Worm (Caenorhabditis elegans): Measurements from ENCODE around the gene bus-17.

The bus-17 gene

ce11 chrX:15730342-15730741, 35.8 kb downstream of the bus-17 start:
- no peak for TF ChIP-seq sptf-1 (tag; optimal IDR thresholded peaks at IDR 0.05)

- TF ChIP-seq bed-3 (GFP tag; optimal IDR thresholded peaks at IDR 0.05): no peak
- no peak for TF ChIP-seq tbx-8 (GFP tag; optimal IDR thresholded peaks at IDR 0.05)
- TF ChIP-seq ztf-11 (tag; optimal IDR thresholded peaks at IDR 0.05): no peak
- no peak for TF ChIP-seq snpc-4 (tag; optimal IDR thresholded peaks at IDR 0.05)
- TF ChIP-seq ceh-83 (GFP tag; optimal IDR thresholded peaks at IDR 0.05): no peak
- TF ChIP-seq unc-39 (tag; optimal IDR thresholded peaks at IDR 0.05): no peak
- no peak for TF ChIP-seq hlh-1 (tag; optimal IDR thresholded peaks at IDR 0.05)
- TF ChIP-seq ham-2 (GFP tag; optimal IDR thresholded peaks at IDR 0.05): no peak
- TF ChIP-seq pha-4 (tag; optimal IDR thresholded peaks at IDR 0.05): no peak
- no peak for TF ChIP-seq sptf-1 (tag; optimal IDR thresholded peaks at IDR 0.05)
- TF ChIP-seq nhr-28 (tag; optimal IDR thresholded peaks at IDR 0.05): no peak
- no peak for TF ChIP-seq flh-1 (GFP tag; optimal IDR thresholded peaks at IDR 0.05)
- no peak for TF ChIP-seq elt-3 (tag; optimal IDR thresholded peaks at IDR 0.05)
- TF ChIP-seq zip-8 (tag; optimal IDR thresholded peaks at IDR 0.05): no peak
- no peak for TF ChIP-seq nhr-76 (tag; optimal IDR thresholded peaks at IDR 0.05)
Measured at ce11 chrX:15725566-15726173, 40.5 kb downstream of the bus-17 start, which contains the start of gene lin-15B. Gene lin-15B, plus strand, starts transcription at chrX:15726123.

ce11 chrX:15724994-15725393, 41.2 kb downstream of the bus-17 start:
- TF ChIP-seq ceh-43 (GFP tag; optimal IDR thresholded peaks at IDR 0.05) (no peak), lin-13 (tag; optimal IDR thresholded peaks at IDR 0.05) (peak; percentile 55), lsy-2 (tag; optimal IDR thresholded peaks at IDR 0.05) (no peak), lin-32 (GFP tag; optimal IDR thresholded peaks at IDR 0.05) (no peak), nhr-237 (tag; optimal IDR thresholded peaks at IDR 0.05) (no peak), ham-2 (GFP tag; optimal IDR thresholded peaks at IDR 0.05) (no peak), ceh-39 (tag; optimal IDR thresholded peaks at IDR 0.05) (no peak), unc-120 (tag; optimal IDR thresholded peaks at IDR 0.05; ENCODE audit: poor library complexity, severe bottlenecking) (no peak), blmp-1 (tag; optimal IDR thresholded peaks at IDR 0.05) (no peak), nhr-76 (tag; optimal IDR thresholded peaks at IDR 0.05) (no peak), elt-1 (tag; optimal IDR thresholded peaks at IDR 0.05; ENCODE audit: borderline replicate concordance, insufficient read depth) (no peak), hlh-1 (tag; optimal IDR thresholded peaks at IDR 0.05) (peak; percentile 2), elt-3 (tag; optimal IDR thresholded peaks at IDR 0.05) (no peak), snpc-4 (tag; optimal IDR thresholded peaks at IDR 0.05) (no peak), unc-62 (GFP tag; optimal IDR thresholded peaks at IDR 0.05) (no peak), mab-5 (tag; optimal IDR thresholded peaks at IDR 0.05) (no peak), mls-2 (tag; optimal IDR thresholded peaks at IDR 0.05) (no peak), M03D4.4 (tag; optimal IDR thresholded peaks at IDR 0.05) (no peak), cnd-1 (tag; optimal IDR thresholded peaks at IDR 0.05) (no peak), mep-1 (tag; optimal IDR thresholded peaks at IDR 0.05) (peak; percentile 43), zip-8 (tag; optimal IDR thresholded peaks at IDR 0.05) (no peak), unc-39 (tag; optimal IDR thresholded peaks at IDR 0.05) (no peak)

ce11 chrX:15721346-15721745, 44.8 kb downstream of the bus-17 start, which contains the start of gene ZK662.5:
Gene ZK662.5, plus strand, starts transcription at chrX:15721646.
- TF ChIP-seq nhr-28 (tag; optimal IDR thresholded peaks at IDR 0.05): no peak
- no peak for TF ChIP-seq unc-62 (GFP tag; optimal IDR thresholded peaks at IDR 0.05)
- TF ChIP-seq unc-120 (tag; optimal IDR thresholded peaks at IDR 0.05; ENCODE audit: poor library complexity, severe bottlenecking): no peak
- no peak for TF ChIP-seq mls-2 (tag; optimal IDR thresholded peaks at IDR 0.05)
- TF ChIP-seq ham-2 (GFP tag; optimal IDR thresholded peaks at IDR 0.05): no peak
- TF ChIP-seq ceh-83 (GFP tag; optimal IDR thresholded peaks at IDR 0.05): no peak
- no peak for TF ChIP-seq nhr-12 (tag; optimal IDR thresholded peaks at IDR 0.05)
- TF ChIP-seq zip-8 (tag; optimal IDR thresholded peaks at IDR 0.05): no peak
- no peak for TF ChIP-seq sptf-1 (tag; optimal IDR thresholded peaks at IDR 0.05)
- no peak for TF ChIP-seq flh-1 (GFP tag; optimal IDR thresholded peaks at IDR 0.05)
- no peak for TF ChIP-seq hlh-1 (tag; optimal IDR thresholded peaks at IDR 0.05)
- TF ChIP-seq lin-32 (GFP tag; optimal IDR thresholded peaks at IDR 0.05): no peak
- no peak for TF ChIP-seq bed-3 (GFP tag; optimal IDR thresholded peaks at IDR 0.05)
- no peak for TF ChIP-seq snpc-4 (tag; optimal IDR thresholded peaks at IDR 0.05)
- TF ChIP-seq elt-3 (tag; optimal IDR thresholded peaks at IDR 0.05): no peak
- TF ChIP-seq nhr-76 (tag; optimal IDR thresholded peaks at IDR 0.05): no peak
- TF ChIP-seq nhr-237 (tag; optimal IDR thresholded peaks at IDR 0.05): no peak
- TF ChIP-seq tbx-8 (GFP tag; optimal IDR thresholded peaks at IDR 0.05): no peak
- no peak for TF ChIP-seq ceh-43 (GFP tag; optimal IDR thresholded peaks at IDR 0.05)
- no peak for TF ChIP-seq pha-4 (tag; optimal IDR thresholded peaks at IDR 0.05)

Data from whole organism, mixed stage, embryonic.